Fruit fly (Drosophila melanogaster) whole organism, pupa: ENCODE results near the gene Polr2A.

Experiments used
- CG10348 ChIP-seq: fragments of 200-800 bp; sonication (Bioruptor generic); IDR thresholded peaks from 2 replicates; pipeline ENCODE4 v1.3.6; 2022; ENCODE audit warnings: missing biosample characterization, missing genetic modification characterization
- CG12605 ChIP-seq: fragments of 200-800 bp; sonication (Bioruptor generic); IDR thresholded peaks from 2 replicates; pipeline ENCODE4 v1.3.6; 2022; ENCODE audit warnings: missing biosample characterization, missing genetic modification characterization
- CG13204 ChIP-seq: fragments of 200-800 bp; sonication (Bioruptor generic); optimal IDR thresholded peaks from 2 replicates; lab custom pipeline; 2018; ENCODE audit warnings: missing biosample characterization, mild to moderate bottlenecking, missing genetic modification characterization, moderate library complexity
- CG14655 ChIP-seq: fragments of 200-800 bp; sonication (Bioruptor generic); optimal IDR thresholded peaks from 3 replicates; lab custom pipeline; 2017; ENCODE audit warnings: mild to moderate bottlenecking, missing biosample characterization, missing genetic modification reagents, missing genetic modification characterization
- CG15710 ChIP-seq: fragments of 200-800 bp; sonication (Bioruptor generic); optimal IDR thresholded peaks from 2 replicates; lab custom pipeline; 2018; ENCODE audit warnings: missing biosample characterization, mild to moderate bottlenecking, missing genetic modification characterization, moderate library complexity
- CG17806 ChIP-seq: fragments of 200-800 bp; sonication (Bioruptor generic); optimal IDR thresholded peaks from 2 replicates; lab custom pipeline; 2018; ENCODE audit warnings: missing biosample characterization, mild to moderate bottlenecking, missing genetic modification characterization, moderate library complexity
- CG32121 ChIP-seq: fragments of 200-800 bp; sonication (Bioruptor generic); IDR thresholded peaks from 2 replicates; pipeline ENCODE4 v1.3.6; 2022; ENCODE audit warnings: missing biosample characterization, missing genetic modification characterization
- CG34367 ChIP-seq: fragments of 200-800 bp; sonication (Bioruptor generic); optimal IDR thresholded peaks from 2 replicates; lab custom pipeline; 2018; ENCODE audit warnings: missing biosample characterization, mild to moderate bottlenecking, missing genetic modification characterization
- CG4496 ChIP-seq: fragments of 200-800 bp; sonication (Bioruptor generic); IDR thresholded peaks from 3 replicates; pipeline ENCODE4 v1.3.6; 2022; ENCODE audit warnings: missing biosample characterization, missing genetic modification characterization
- CG8159 ChIP-seq: fragments of 200-800 bp; sonication (Bioruptor generic); optimal IDR thresholded peaks from 3 replicates; lab custom pipeline; 2018; ENCODE audit warnings: missing biosample characterization, mild to moderate bottlenecking, missing genetic modification characterization, moderate library complexity
- CG8301 ChIP-seq: fragments of 200-800 bp; sonication (Bioruptor generic); optimal IDR thresholded peaks from 2 replicates; lab custom pipeline; 2018; ENCODE audit warnings: missing biosample characterization, mild to moderate bottlenecking, missing genetic modification characterization
- CG9948 ChIP-seq: fragments of 200-800 bp; sonication (Bioruptor generic); optimal IDR thresholded peaks from 2 replicates; lab custom pipeline; 2018; ENCODE audit warnings: missing biosample characterization, mild to moderate bottlenecking, missing genetic modification characterization, moderate library complexity
- D1 ChIP-seq: fragments of 200-800 bp; sonication (Bioruptor generic); optimal IDR thresholded peaks from 2 replicates; lab custom pipeline; 2018; ENCODE audit warnings: missing biosample characterization, mild to moderate bottlenecking, missing genetic modification characterization, moderate library complexity
- EcR ChIP-seq: fragments of 200-800 bp; sonication (Bioruptor generic); optimal IDR thresholded peaks from 3 replicates; lab custom pipeline; 2019; ENCODE audit warnings: missing biosample characterization, missing genetic modification characterization, mild to moderate bottlenecking, moderate library complexity, missing genetic modification reagents
- Ets98B ChIP-seq: fragments of 200-800 bp; sonication (Bioruptor generic); IDR thresholded peaks from 2 replicates; pipeline ENCODE4 v1.3.6; 2022; ENCODE audit warnings: missing biosample characterization, missing genetic modification characterization
- Pif1A ChIP-seq: fragments of 200-800 bp; sonication (Bioruptor generic); optimal IDR thresholded peaks from 3 replicates; lab custom pipeline; 2016; ENCODE audit warnings: missing biosample characterization, missing genetic modification characterization
- Pif1B ChIP-seq: fragments of 200-800 bp; sonication (Bioruptor generic); optimal IDR thresholded peaks from 3 replicates; lab custom pipeline; 2016; ENCODE audit warnings: missing biosample characterization, missing genetic modification characterization
- Snoo ChIP-seq: fragments of 200-800 bp; sonication (Bioruptor generic); optimal IDR thresholded peaks from 3 replicates; lab custom pipeline; 2017; ENCODE audit warnings: missing biosample characterization, mild to moderate bottlenecking, missing genetic modification characterization, inconsistent platforms
- fd96Ca ChIP-seq: fragments of 200-800 bp; sonication (Bioruptor generic); IDR thresholded peaks from 3 replicates; pipeline ENCODE4 v1.3.6; 2022; ENCODE audit warnings: missing biosample characterization, missing genetic modification characterization
- gl ChIP-seq: fragments of 200-800 bp; sonication (Bioruptor generic); optimal IDR thresholded peaks from 2 replicates; lab custom pipeline; 2018; ENCODE audit warnings: missing biosample characterization, mild to moderate bottlenecking, missing genetic modification characterization
- rn ChIP-seq: fragments of 200-800 bp; sonication (Bioruptor generic); IDR thresholded peaks from 2 replicates; pipeline ENCODE4 v1.3.6; 2022; ENCODE audit warnings: missing biosample characterization, missing genetic modification characterization

Gene Polr2A

dm6 chrX:11550078-11550477 is 20.0 kb downstream of the Polr2A start:
- no peak for TF ChIP-seq fd96Ca
- TF ChIP-seq CG8159 (tag; lab: Kevin White, UChicago) = peak; percentile 20
- 0 out of 2 replicates have a peak, but pooled peaks have one; percentile 39 for TF ChIP-seq Ets98B (GFP tag; lab: Robert Waterston, UW)
- no peak for TF ChIP-seq CG4496 (GFP tag; lab: Robert Waterston, UW)
- TF ChIP-seq CG12605 (GFP tag; lab: Robert Waterston, UW) = no peak
- no peak for TF ChIP-seq Snoo (tag; lab: Kevin White, UChicago)
- peak; percentile 47 for TF ChIP-seq CG8301
- TF ChIP-seq EcR (GFP tag; lab: Kevin White, UChicago) = no peak
- TF ChIP-seq CG13204 (GFP tag; lab: Kevin White, UChicago) = no peak
- TF ChIP-seq gl = no peak
- TF ChIP-seq CG14655 (GFP tag; lab: Kevin White, UChicago) = peak; percentile 55
- TF ChIP-seq CG34367 (tag; lab: Kevin White, UChicago) = peak; percentile 2
- no peak for TF ChIP-seq CG10348 (GFP tag; lab: Robert Waterston, UW)
- peak; percentile 10 for TF ChIP-seq Pif1A (GFP tag; lab: Kevin White, UChicago)
- TF ChIP-seq D1 (tag; lab: Kevin White, UChicago) = no peak
- no peak for TF ChIP-seq CG32121 (GFP tag; lab: Robert Waterston, UW)
- no peak for TF ChIP-seq rn
- TF ChIP-seq Pif1B (GFP tag; lab: Kevin White, UChicago) = peak; percentile 15
- TF ChIP-seq CG9948 (tag; lab: Kevin White, UChicago) = peak; percentile 26
- peak; percentile 27 for TF ChIP-seq CG17806 (tag; lab: Kevin White, UChicago)
- peak; percentile 5 for TF ChIP-seq CG15710

dm6 chrX:11548701-11549100 is 21.4 kb downstream of the Polr2A start:
- TF ChIP-seq CG17806 (tag; lab: Kevin White, UChicago) (peak; percentile 31), CG32121 (GFP tag; lab: Robert Waterston, UW) (peak; percentile 26; the same call in 1 of the 2 replicates), CG4496 (GFP tag; lab: Robert Waterston, UW) (peak; percentile 71; the same call in 2 of the 3 replicates), CG8301 (peak; percentile 86), Ets98B (GFP tag; lab: Robert Waterston, UW) (peak; percentile 70), Pif1B (GFP tag; lab: Kevin White, UChicago) (peak; percentile 62), CG9948 (tag; lab: Kevin White, UChicago) (peak; percentile 51), Snoo (tag; lab: Kevin White, UChicago) (no peak), Pif1A (GFP tag; lab: Kevin White, UChicago) (peak; percentile 72), CG10348 (GFP tag; lab: Robert Waterston, UW) (no peak), CG14655 (GFP tag; lab: Kevin White, UChicago) (peak; percentile 89), CG13204 (GFP tag; lab: Kevin White, UChicago) (no peak), rn (no peak), gl (no peak), CG12605 (GFP tag; lab: Robert Waterston, UW) (peak; percentile 58; the same call in 1 of the 2 replicates), CG34367 (tag; lab: Kevin White, UChicago) (peak; percentile 19), CG8159 (tag; lab: Kevin White, UChicago) (peak; percentile 24), fd96Ca (peak; percentile 63; the same call in 2 of the 3 replicates), EcR (GFP tag; lab: Kevin White, UChicago) (no peak), CG15710 (peak; percentile 16), D1 (tag; lab: Kevin White, UChicago) (no peak)
- TF ChIP-seq, all 21 proteins: peak for 14

- TF ChIP-seq CG12605 (GFP tag; lab: Robert Waterston, UW) = no peak
- TF ChIP-seq EcR (GFP tag; lab: Kevin White, UChicago) = no peak
- no peak for TF ChIP-seq CG15710
- no peak for TF ChIP-seq CG14655 (GFP tag; lab: Kevin White, UChicago)
- TF ChIP-seq rn = no peak
- no peak for TF ChIP-seq CG4496 (GFP tag; lab: Robert Waterston, UW)
- TF ChIP-seq gl = no peak
- TF ChIP-seq CG17806 (tag; lab: Kevin White, UChicago) = no peak
- TF ChIP-seq CG9948 (tag; lab: Kevin White, UChicago) = no peak
- no peak for TF ChIP-seq CG13204 (GFP tag; lab: Kevin White, UChicago)
- no peak for TF ChIP-seq fd96Ca
- TF ChIP-seq Pif1A (GFP tag; lab: Kevin White, UChicago) = no peak
- TF ChIP-seq CG8159 (tag; lab: Kevin White, UChicago) = no peak
- no peak for TF ChIP-seq Pif1B (GFP tag; lab: Kevin White, UChicago)
- TF ChIP-seq CG32121 (GFP tag; lab: Robert Waterston, UW) = no peak
- no peak for TF ChIP-seq Ets98B (GFP tag; lab: Robert Waterston, UW)
- no peak for TF ChIP-seq CG8301
- no peak for TF ChIP-seq Snoo (tag; lab: Kevin White, UChicago)
- TF ChIP-seq D1 (tag; lab: Kevin White, UChicago) = no peak
- no peak for TF ChIP-seq CG34367 (tag; lab: Kevin White, UChicago)
These were observed 23.2 kb downstream of the Polr2A start for dm6 chrX:11546941-11547340.

- TF ChIP-seq CG8301 = peak; percentile 25
- TF ChIP-seq Pif1A (GFP tag; lab: Kevin White, UChicago) = peak; percentile 61
- TF ChIP-seq D1 (tag; lab: Kevin White, UChicago) = no peak
- peak; percentile 71 for TF ChIP-seq CG14655 (GFP tag; lab: Kevin White, UChicago)
- peak; percentile 46 for TF ChIP-seq Pif1B (GFP tag; lab: Kevin White, UChicago)
- no peak for TF ChIP-seq CG32121 (GFP tag; lab: Robert Waterston, UW)
- peak; percentile 57 for TF ChIP-seq EcR (GFP tag; lab: Kevin White, UChicago)
- TF ChIP-seq rn = no peak
- TF ChIP-seq CG15710 = no peak
- TF ChIP-seq Snoo (tag; lab: Kevin White, UChicago) = no peak
- TF ChIP-seq CG4496 (GFP tag; lab: Robert Waterston, UW) = peak; percentile 52; the same call in 1 of the 3 replicates
- TF ChIP-seq fd96Ca = peak; percentile 52; the same call in 2 of the 3 replicates
- no peak for TF ChIP-seq CG10348 (GFP tag; lab: Robert Waterston, UW)
These were observed 25.1 kb downstream of the Polr2A start for dm6 chrX:11544951-11545426.
